Fruit fly (Drosophila melanogaster) whole organism, embryonic: ENCODE data around the gene Ir94a.

Source experiments
- Blimp-1 ChIP-seq: fragments of 200-800 bp; sonication (Bioruptor generic); optimal IDR thresholded peaks from 3 replicates; lab custom pipeline; 2018; ENCODE audit warnings: missing biosample characterization, missing genetic modification characterization, mild to moderate bottlenecking, moderate library complexity, missing genetic modification reagents
- CG10267 ChIP-seq: fragments of 200-800 bp; sonication (Bioruptor generic); optimal IDR thresholded peaks from 2 replicates; lab custom pipeline; 2018; ENCODE audit warnings: missing biosample characterization, mild to moderate bottlenecking, missing genetic modification characterization, moderate library complexity
- CG10321 ChIP-seq: fragments of 200-800 bp; sonication (Bioruptor generic); IDR thresholded peaks from 2 replicates; pipeline ENCODE4 v1.3.6; 2022; ENCODE audit warnings: missing biosample characterization, missing genetic modification characterization
- CG10366 ChIP-seq: fragments of 200-800 bp; sonication (Bioruptor generic); IDR thresholded peaks from 2 replicates; pipeline ENCODE4 v1.3.6; 2022; ENCODE audit warnings: missing biosample characterization, missing genetic modification characterization
- CG11504 ChIP-seq: fragments of 200-800 bp; sonication (Bioruptor generic); optimal IDR thresholded peaks from 3 replicates; lab custom pipeline; 2019; ENCODE audit warnings: missing biosample characterization, mild to moderate bottlenecking, missing genetic modification characterization, moderate library complexity
- CG12391 ChIP-seq: fragments of 200-800 bp; sonication (Bioruptor generic); optimal IDR thresholded peaks from 3 replicates; lab custom pipeline; 2018; ENCODE audit warnings: missing biosample characterization, mild to moderate bottlenecking, missing genetic modification characterization, moderate library complexity
- CG13424 ChIP-seq: fragments of 200-800 bp; sonication (Bioruptor generic); optimal IDR thresholded peaks from 2 replicates; lab custom pipeline; 2019; ENCODE audit warnings: missing biosample characterization, mild to moderate bottlenecking, missing genetic modification characterization, moderate library complexity
- CG15011 ChIP-seq: fragments of 200-800 bp; sonication (Bioruptor generic); optimal IDR thresholded peaks from 3 replicates; lab custom pipeline; 2018; ENCODE audit warnings: missing biosample characterization, mild to moderate bottlenecking, missing genetic modification characterization
- CG15269 ChIP-seq: fragments of 200-800 bp; sonication (Bioruptor generic); optimal IDR thresholded peaks from 2 replicates; lab custom pipeline; 2018; ENCODE audit warnings: missing biosample characterization, mild to moderate bottlenecking, missing genetic modification characterization, moderate library complexity
- CG16863 ChIP-seq: fragments of 200-800 bp; sonication (Bioruptor generic); optimal IDR thresholded peaks from 3 replicates; lab custom pipeline; 2016; ENCODE audit warnings: missing biosample characterization, missing genetic modification characterization
- CG17361 ChIP-seq: fragments of 200-800 bp; sonication (Bioruptor generic); IDR thresholded peaks from 3 replicates; pipeline ENCODE4 v1.3.6; 2022; ENCODE audit warnings: missing biosample characterization, missing genetic modification characterization
- CG30403 ChIP-seq: fragments of 200-800 bp; sonication (Bioruptor generic); optimal IDR thresholded peaks from 3 replicates; lab custom pipeline; 2016; ENCODE audit warnings: missing biosample characterization, missing genetic modification characterization
- CG31441 ChIP-seq: fragments of 200-800 bp; sonication (Bioruptor generic); IDR thresholded peaks from 2 replicates; pipeline ENCODE4 v1.3.6; 2022; ENCODE audit warnings: missing biosample characterization, missing genetic modification characterization
- CG3281 ChIP-seq: fragments of 200-800 bp; sonication (Bioruptor generic); optimal IDR thresholded peaks from 3 replicates; lab custom pipeline; 2017; ENCODE audit warnings: missing biosample characterization, mild to moderate bottlenecking, missing genetic modification characterization
- CG33557 ChIP-seq: fragments of 200-800 bp; sonication (Bioruptor generic); optimal IDR thresholded peaks from 2 replicates; lab custom pipeline; 2019; ENCODE audit warnings: missing biosample characterization, mild to moderate bottlenecking, missing genetic modification characterization, moderate library complexity
- CG4424 ChIP-seq: fragments of 200-800 bp; sonication (Bioruptor generic); optimal IDR thresholded peaks from 3 replicates; lab custom pipeline; 2016; ENCODE audit warnings: missing biosample characterization, missing genetic modification characterization
- CG8290 ChIP-seq, 3 experiments: fragments of 200-800 bp; sonication (Bioruptor generic); optimal IDR thresholded peaks; 2 replicates each; lab custom pipeline; 2016 to 2019; ENCODE audit warnings: missing biosample characterization in 3 of 3, missing genetic modification characterization in 3 of 3, mild to moderate bottlenecking in 2 of 3, moderate library complexity in 1 of 3
- CG8765 ChIP-seq: fragments of 200-800 bp; sonication (Bioruptor generic); IDR thresholded peaks from 2 replicates; pipeline ENCODE4 v1.3.6; 2022; ENCODE audit warnings: missing biosample characterization, missing genetic modification characterization
- CG8924 ChIP-seq: fragments of 200-800 bp; optimal IDR thresholded peaks from 3 replicates; lab custom pipeline; 2019; ENCODE audit warnings: missing biosample characterization, mild to moderate bottlenecking, missing genetic modification characterization, moderate library complexity
- CG9437 ChIP-seq: fragments of 200-800 bp; sonication (Bioruptor generic); optimal IDR thresholded peaks from 2 replicates; lab custom pipeline; 2018; ENCODE audit warnings: missing biosample characterization, mild to moderate bottlenecking, missing genetic modification characterization
- CG9727 ChIP-seq: fragments of 200-800 bp; sonication (Bioruptor generic); optimal IDR thresholded peaks from 3 replicates; lab custom pipeline; 2017; ENCODE audit warnings: missing biosample characterization, mild to moderate bottlenecking, missing genetic modification characterization
- CkIIα-i1 ChIP-seq: fragments of 200-800 bp; sonication (Bioruptor generic); IDR thresholded peaks from 2 replicates; pipeline ENCODE4 v1.3.6; 2022; ENCODE audit warnings: missing biosample characterization, missing genetic modification characterization
- D19A ChIP-seq: fragments of 200-800 bp; optimal IDR thresholded peaks from 3 replicates; lab custom pipeline; 2019; ENCODE audit warnings: missing biosample characterization, mild to moderate bottlenecking, missing genetic modification characterization, moderate library complexity
- HmgD ChIP-seq: fragments of 200-800 bp; sonication (Bioruptor generic); optimal IDR thresholded peaks from 3 replicates; lab custom pipeline; 2016; ENCODE audit warnings: missing biosample characterization, missing genetic modification characterization
- Hr51 ChIP-seq, 2 experiments: fragments of 200-800 bp; sonication (Bioruptor generic); optimal IDR thresholded peaks; 2 replicates in 1 of 2; 3 replicates in 1 of 2; lab custom pipeline; 2016 to 2018; ENCODE audit warnings: missing biosample characterization in 2 of 2, missing genetic modification characterization in 2 of 2, mild to moderate bottlenecking in 1 of 2, moderate library complexity in 1 of 2
- Hr78 ChIP-seq, 2 experiments: fragments of 200-800 bp in 1 of 2; fragments of >200 bp in 1 of 2; sonication (Bioruptor generic) in 1 of 2; optimal IDR thresholded peaks; 2 replicates each; lab custom pipeline; 2017 to 2019; ENCODE audit warnings: missing biosample characterization in 2 of 2, missing genetic modification characterization in 2 of 2, mild to moderate bottlenecking in 1 of 2, moderate library complexity in 1 of 2
- Med ChIP-seq: fragments of 200-800 bp; sonication (Bioruptor generic); peaks from one replicate; lab custom pipeline; 2016; ENCODE audit warnings: missing biosample characterization, missing genetic modification characterization, mild to moderate bottlenecking, inconsistent platforms, moderate library complexity
- Meics ChIP-seq: fragments of 200-800 bp; sonication (Bioruptor generic); optimal IDR thresholded peaks from 2 replicates; lab custom pipeline; 2017; ENCODE audit warnings: missing biosample characterization, mild to moderate bottlenecking, missing genetic modification characterization
- Optix ChIP-seq: fragments of 200-800 bp; sonication (Bioruptor generic); IDR thresholded peaks from 3 replicates; pipeline ENCODE4 v1.3.6; 2022; ENCODE audit warnings: missing biosample characterization, missing genetic modification characterization
- Xbp1 ChIP-seq: fragments of 200-800 bp; sonication (Bioruptor generic); optimal IDR thresholded peaks from 3 replicates; lab custom pipeline; 2016; ENCODE audit warnings: missing biosample characterization, mild to moderate bottlenecking, missing genetic modification characterization
- bsh ChIP-seq, 2 experiments: fragments of 200-800 bp; sonication (Bioruptor generic); optimal IDR thresholded peaks; 2 replicates each; lab custom pipeline; 2017 to 2018; ENCODE audit warnings: mild to moderate bottlenecking in 2 of 2, missing biosample characterization in 2 of 2, missing genetic modification characterization in 2 of 2, moderate library complexity in 1 of 2
- caup ChIP-seq: fragments of 200-800 bp; sonication (Bioruptor generic); optimal IDR thresholded peaks from 3 replicates; lab custom pipeline; 2017; ENCODE audit warnings: missing biosample characterization, mild to moderate bottlenecking, missing genetic modification characterization, moderate library complexity; ENCODE audit not compliant: severe bottlenecking
- chinmo ChIP-seq: fragments of 200-800 bp; sonication (Bioruptor generic); IDR thresholded peaks from 4 replicates; pipeline ENCODE4 v1.3.6; 2022; ENCODE audit warnings: missing biosample characterization, missing genetic modification characterization; ENCODE audit not compliant: partially characterized antibody
- dmrt11E ChIP-seq: fragments of 200-800 bp; sonication (Bioruptor generic); optimal IDR thresholded peaks from 3 replicates; lab custom pipeline; 2018; ENCODE audit warnings: missing biosample characterization, mild to moderate bottlenecking, missing genetic modification characterization, moderate library complexity
- fu2 ChIP-seq: fragments of 200-800 bp; sonication (Bioruptor generic); optimal IDR thresholded peaks from 2 replicates; lab custom pipeline; 2016; ENCODE audit warnings: missing biosample characterization, missing genetic modification characterization
- gem ChIP-seq: fragments of 200-800 bp; sonication (Bioruptor generic); optimal IDR thresholded peaks from 2 replicates; lab custom pipeline; 2019; ENCODE audit warnings: missing biosample characterization, mild to moderate bottlenecking, missing genetic modification characterization, moderate library complexity
- grn ChIP-seq: fragments of 200-800 bp; sonication (Bioruptor generic); optimal IDR thresholded peaks from 3 replicates; lab custom pipeline; 2017; ENCODE audit warnings: missing biosample characterization, missing genetic modification characterization
- gro ChIP-seq: fragments of 200-800 bp; sonication (Bioruptor generic); optimal IDR thresholded peaks from 2 replicates; lab custom pipeline; 2016; ENCODE audit warnings: missing biosample characterization, missing genetic modification characterization
- ind ChIP-seq: fragments of 200-800 bp; sonication (Bioruptor generic); optimal IDR thresholded peaks from 3 replicates; lab custom pipeline; 2016; ENCODE audit warnings: missing biosample characterization, missing genetic modification characterization
- nerfin-2 ChIP-seq: fragments of 200-800 bp; sonication (Bioruptor generic); IDR thresholded peaks from 2 replicates; pipeline ENCODE4 v1.3.6; 2022; ENCODE audit warnings: missing biosample characterization, missing genetic modification characterization; ENCODE audit not compliant: partially characterized antibody
- nmo ChIP-seq: fragments of 200-800 bp; sonication (Bioruptor generic); optimal IDR thresholded peaks from 2 replicates; lab custom pipeline; 2018; ENCODE audit warnings: missing biosample characterization, mild to moderate bottlenecking, missing genetic modification characterization, moderate library complexity
- phol ChIP-seq: fragments of 200-800 bp; sonication (Bioruptor generic); optimal IDR thresholded peaks from 3 replicates; lab custom pipeline; 2018; ENCODE audit warnings: missing biosample characterization, mild to moderate bottlenecking, missing genetic modification characterization, moderate library complexity
- repo ChIP-seq: fragments of 200-800 bp; sonication (Bioruptor generic); optimal IDR thresholded peaks from 2 replicates; lab custom pipeline; 2016; ENCODE audit warnings: missing biosample characterization, missing genetic modification characterization
- sens ChIP-seq: fragments of 200-800 bp; sonication (Bioruptor generic); peaks from one replicate; lab custom pipeline; 2016; ENCODE audit warnings: missing biosample characterization, missing genetic modification characterization
- stwl ChIP-seq: fragments of 200-800 bp; sonication (Bioruptor generic); optimal IDR thresholded peaks from 3 replicates; lab custom pipeline; 2018; ENCODE audit warnings: missing biosample characterization, mild to moderate bottlenecking, missing genetic modification characterization, moderate library complexity
- sug ChIP-seq: fragments of 200-800 bp; optimal IDR thresholded peaks from 2 replicates; lab custom pipeline; 2019; ENCODE audit warnings: missing biosample characterization, mild to moderate bottlenecking, missing genetic modification characterization, moderate library complexity
- tin ChIP-seq: fragments of 200-800 bp; sonication (Bioruptor generic); optimal IDR thresholded peaks from 3 replicates; lab custom pipeline; 2016; ENCODE audit warnings: missing biosample characterization, missing genetic modification characterization
- unpg ChIP-seq: fragments of 200-800 bp; sonication (Bioruptor generic); optimal IDR thresholded peaks from 3 replicates; lab custom pipeline; 2018; ENCODE audit warnings: missing biosample characterization, mild to moderate bottlenecking, missing genetic modification characterization, moderate library complexity
- wor ChIP-seq: fragments of 200-800 bp; sonication (Bioruptor generic); IDR thresholded peaks from 2 replicates; pipeline ENCODE4 v1.3.6; 2022; ENCODE audit warnings: missing biosample characterization, missing genetic modification characterization

The Ir94a gene

dm6 chr3R:22123347-22123746 is 10.1 kb downstream of the Ir94a start (continued):
- TF ChIP-seq CG8290 (GFP tag; optimal IDR thresholded peaks at IDR 0.05; lab: Kevin White, UChicago) (no peak), CG8290 (tag; optimal IDR thresholded peaks at IDR 0.05; lab: Kevin White, UChicago) (no peak), wor (GFP tag; lab: Robert Waterston, UW) (0 out of 2 replicates have a peak, but pooled peaks have one; percentile 12), dmrt11E (tag; lab: Kevin White, UChicago) (peak; percentile 34), CG8924 (tag; lab: Kevin White, UChicago) (peak; percentile 2), Blimp-1 (GFP tag; lab: Kevin White, UChicago) (peak; percentile 31), fu2 (GFP tag; lab: Kevin White, UChicago) (no peak), CG4424 (GFP tag; lab: Kevin White, UChicago) (peak; percentile 22), CG12391 (tag; lab: Kevin White, UChicago) (peak; percentile 33), CG8765 (no peak), nerfin-2 (GFP tag; lab: Robert Waterston, UW) (no peak), Hr78 (GFP tag; optimal IDR thresholded peaks at IDR 0.05; lab: Kevin White, UChicago) (no peak), CG9437 (GFP tag; lab: Kevin White, UChicago) (peak; percentile 42), phol (peak; percentile 35), CG15011 (GFP tag; lab: Kevin White, UChicago) (no peak), CG15269 (peak; percentile 39), sens (GFP tag; lab: Kevin White, UChicago) (peak; percentile 58), CG13424 (tag; lab: Kevin White, UChicago) (peak; percentile 0), CG11504 (peak; percentile 39), CG33557 (GFP tag; lab: Kevin White, UChicago) (no peak), Xbp1 (GFP tag; lab: Kevin White, UChicago) (peak; percentile 15), grn (GFP tag; lab: Kevin White, UChicago) (no peak), Hr51 (GFP tag; optimal IDR thresholded peaks at IDR 0.05; lab: Kevin White, UChicago) (peak in 1 of 2 experiments; percentile 24), unpg (GFP tag; lab: Kevin White, UChicago) (peak; percentile 22), bsh (GFP tag; optimal IDR thresholded peaks at IDR 0.05; lab: Kevin White, UChicago) (peak in 1 of 2 experiments; percentile 49), Med (peak; percentile 16), CkIIα-i1 (GFP tag; lab: Robert Waterston, UW) (no peak), HmgD (GFP tag; lab: Kevin White, UChicago) (no peak), sug (tag; lab: Kevin White, UChicago) (no peak), CG17361 (GFP tag; lab: Robert Waterston, UW) (peak; percentile 53; the same call in 2 of the 3 replicates), CG30403 (GFP tag; lab: Kevin White, UChicago) (peak; percentile 2), caup (GFP tag; lab: Kevin White, UChicago) (peak; percentile 40), CG9727 (peak; percentile 7), CG10321 (GFP tag; lab: Robert Waterston, UW) (no peak), Meics (GFP tag; lab: Kevin White, UChicago) (peak; percentile 56), CG3281 (peak; percentile 56), Optix (GFP tag; lab: Robert Waterston, UW) (no peak), tin (no peak), repo (GFP tag; lab: Kevin White, UChicago) (no peak), nmo (GFP tag; lab: Kevin White, UChicago) (peak; percentile 28), stwl (tag; lab: Kevin White, UChicago) (no peak), CG10366 (GFP tag; lab: Robert Waterston, UW) (peak; percentile 15; the same call in 1 of the 2 replicates), gro (no peak), CG16863 (no peak), CG10267 (tag; lab: Kevin White, UChicago) (peak; percentile 3), chinmo (no peak), CG31441 (GFP tag; lab: Robert Waterston, UW) (peak; percentile 52), ind (GFP tag; lab: Kevin White, UChicago) (peak; percentile 40), D19A (tag; lab: Kevin White, UChicago) (peak; percentile 23), gem (tag; lab: Kevin White, UChicago) (peak; percentile 55)
